Worm (Caenorhabditis elegans) whole organism, L3 larva: ENCODE results near the gene krr-1.

ENCODE experiments used
- ZK546.5 ChIP-seq: sonication (generic microtip); optimal IDR thresholded peaks from 2 replicates; lab custom pipeline; 2017; ENCODE audit warnings: missing biosample characterization, missing genetic modification characterization
- aly-2 ChIP-seq: fragments of 150-350 bp; optimal IDR thresholded peaks from 2 replicates; lab custom pipeline; 2014; ENCODE audit warnings: missing biosample characterization, missing genetic modification characterization
- fos-1 ChIP-seq: fragments of 150-350 bp; optimal IDR thresholded peaks from 2 replicates; lab custom pipeline; 2014; ENCODE audit warnings: missing biosample characterization, missing genetic modification characterization
- lin-15B ChIP-seq: fragments of 150-350 bp; optimal IDR thresholded peaks from 2 replicates; lab custom pipeline; 2014; ENCODE audit warnings: missing biosample characterization, missing genetic modification characterization
- nhr-25 ChIP-seq: sonication (generic microtip); optimal IDR thresholded peaks from 2 replicates; lab custom pipeline; 2017; ENCODE audit warnings: missing biosample characterization, missing genetic modification characterization
- snpc-4 ChIP-seq: fragments of 150-350 bp; optimal IDR thresholded peaks from 2 replicates; lab custom pipeline; 2014; ENCODE audit warnings: missing biosample characterization, missing genetic modification characterization

DNA sequence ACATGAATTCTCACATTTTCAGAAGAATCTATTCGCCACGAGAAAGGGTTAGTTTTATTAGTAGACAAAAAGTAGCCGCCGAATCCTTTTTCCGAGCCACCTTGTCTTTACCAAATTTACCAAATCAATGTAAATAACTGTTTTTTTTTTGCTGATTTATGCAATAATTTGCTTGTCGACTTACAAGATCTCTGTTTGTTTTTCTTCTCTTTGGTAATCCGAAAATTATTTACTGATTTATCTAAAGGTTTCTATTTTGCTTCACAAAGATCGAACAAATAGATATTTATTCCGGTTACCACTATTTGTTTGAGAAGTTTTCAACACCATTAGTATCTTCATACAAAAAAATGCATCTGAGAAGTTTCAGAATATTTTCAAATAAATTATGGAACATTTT is 35.0 kb downstream of the krr-1 start, which contains the start of gene C13A2.7:
- no peak for TF ChIP-seq lin-15B (tag; lab: Kevin White, UChicago)
- TF ChIP-seq aly-2 (tag; lab: Kevin White, UChicago), result no peak
- TF ChIP-seq fos-1 (tag; lab: Kevin White, UChicago), result no peak
- TF ChIP-seq ZK546.5, result no peak
- no peak for TF ChIP-seq snpc-4
- no peak for TF ChIP-seq nhr-25 (tag; lab: Kevin White, UChicago)
